Worm (Caenorhabditis elegans) whole organism, L1 larva: ENCODE measurements around the gene F41H10.4.

Experiments used
- aha-1 ChIP-seq: fragments of 150-350 bp; optimal IDR thresholded peaks from 2 replicates; lab custom pipeline; 2014; ENCODE audit warnings: missing biosample characterization, missing genetic modification characterization
- aly-2 ChIP-seq: fragments of 150-350 bp; optimal IDR thresholded peaks from 2 replicates; lab custom pipeline; 2014; ENCODE audit warnings: missing biosample characterization, missing genetic modification characterization
- ama-1 ChIP-seq: fragments of 150-350 bp; optimal IDR thresholded peaks from 2 replicates; lab custom pipeline; 2014
- ces-1 ChIP-seq: fragments of 150-350 bp; optimal IDR thresholded peaks from 2 replicates; lab custom pipeline; 2014; ENCODE audit warnings: missing biosample characterization, missing genetic modification reagents, missing genetic modification characterization
- dpl-1 ChIP-seq, 3 experiments: fragments of 150-350 bp in 2 of 3; sonication (generic microtip) in 1 of 3; optimal IDR thresholded peaks; 2 replicates each; lab custom pipeline; 2014 to 2017; ENCODE audit warnings: missing biosample characterization in 3 of 3, missing genetic modification characterization in 3 of 3, missing genetic modification reagents in 3 of 3
- elt-3 ChIP-seq, 6 experiments: fragments of 150-350 bp in 1 of 6; sonication (generic microtip); optimal IDR thresholded peaks; 2 replicates each; lab custom pipeline; 2017 to 2018; ENCODE audit warnings: missing biosample characterization in 6 of 6, missing genetic modification characterization in 6 of 6, inconsistent platforms in 1 of 6
- lin-15B ChIP-seq: fragments of 150-350 bp; sonication (generic microtip); optimal IDR thresholded peaks from 3 replicates; lab custom pipeline; 2014; ENCODE audit warnings: missing biosample characterization, missing genetic modification characterization
- lin-35 ChIP-seq, 2 experiments: fragments of 150-350 bp; optimal IDR thresholded peaks; 2 replicates each; lab custom pipeline; 2014; ENCODE audit warnings: missing biosample characterization in 2 of 2, missing genetic modification characterization in 2 of 2, missing genetic modification reagents in 2 of 2
- nhr-12 ChIP-seq: sonication (generic microtip); optimal IDR thresholded peaks from 2 replicates; lab custom pipeline; 2017; ENCODE audit warnings: missing biosample characterization, missing genetic modification characterization
- nhr-28 ChIP-seq: fragments of 150-350 bp; optimal IDR thresholded peaks from 2 replicates; lab custom pipeline; 2014; ENCODE audit warnings: missing biosample characterization, missing genetic modification characterization
- pqm-1 ChIP-seq: sonication (generic microtip); optimal IDR thresholded peaks from 3 replicates; lab custom pipeline; 2017; ENCODE audit warnings: missing biosample characterization, missing genetic modification characterization
- skn-1 ChIP-seq: fragments of 150-350 bp; optimal IDR thresholded peaks from 2 replicates; lab custom pipeline; 2014; ENCODE audit warnings: missing biosample characterization, missing genetic modification characterization
- snpc-4 ChIP-seq: fragments of 150-350 bp; optimal IDR thresholded peaks from 2 replicates; lab custom pipeline; 2014; ENCODE audit warnings: missing biosample characterization, missing genetic modification characterization
- zip-4 ChIP-seq: fragments of 200-800 bp; sonication (Bioruptor generic); optimal IDR thresholded peaks from 2 replicates; lab custom pipeline; 2018; ENCODE audit warnings: mild to moderate bottlenecking, missing genetic modification characterization, moderate library complexity, missing compliant biosample characterization

DNA sequence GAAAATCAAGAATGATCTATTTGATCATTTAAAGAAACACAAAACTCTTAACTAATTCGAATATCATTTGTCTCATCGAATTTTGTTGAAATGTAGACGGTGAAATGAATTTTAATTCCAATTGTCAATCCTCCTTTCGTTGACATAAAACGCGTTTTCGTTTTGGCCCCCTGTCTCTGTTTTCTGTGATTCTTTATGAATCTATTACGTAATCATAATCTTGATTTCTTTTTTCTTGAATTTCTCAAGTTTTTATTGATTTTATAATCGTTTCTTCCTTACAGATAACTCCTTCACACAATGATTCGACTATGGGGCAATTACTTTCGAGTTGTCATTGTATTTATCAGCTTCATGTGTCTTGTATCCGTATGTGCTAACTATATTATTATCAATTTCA lies 32.2 kb upstream of the F41H10.4 start, which contains the start of gene Y4C6B.3:
- TF ChIP-seq snpc-4 (tag; lab: Kevin White, UChicago) (no peak), pqm-1 (tag; lab: Kevin White, UChicago) (no peak), dpl-1 (GFP tag; optimal IDR thresholded peaks at IDR 0.05; lab: Kevin White, UChicago) (no peak), ama-1 (lab: Kevin White, UChicago) (no peak), nhr-28 (no peak), aly-2 (tag; lab: Kevin White, UChicago) (no peak), skn-1 (tag; lab: Kevin White, UChicago) (no peak), nhr-12 (tag; lab: Kevin White, UChicago) (no peak), elt-3 (tag; optimal IDR thresholded peaks at IDR 0.05; lab: Kevin White, UChicago) (peak in 1 of 6 experiments; percentile 39), lin-15B (tag; lab: Kevin White, UChicago) (no peak), ces-1 (GFP tag; lab: Kevin White, UChicago) (no peak), aha-1 (tag; lab: Kevin White, UChicago) (no peak), lin-35 (GFP tag; optimal IDR thresholded peaks at IDR 0.05; lab: Kevin White, UChicago) (no peak), zip-4 (GFP tag; lab: Kevin White, UChicago) (no peak)
